Worm (Caenorhabditis elegans): ENCODE data around the gene cwp-2.

- TF ChIP-seq dmd-4 (tag; optimal IDR thresholded peaks at IDR 0.05) (no peak), unc-62 (GFP tag; optimal IDR thresholded peaks at IDR 0.05) (no peak), elt-3 (tag; optimal IDR thresholded peaks at IDR 0.05) (no peak), ZK546.5 (tag; optimal IDR thresholded peaks at IDR 0.05) (no peak), skn-1 (tag; optimal IDR thresholded peaks at IDR 0.05) (no peak), unc-55 (GFP tag; optimal IDR thresholded peaks at IDR 0.05) (no peak), mbf-1 (tag; optimal IDR thresholded peaks at IDR 0.05) (no peak), lsy-2 (tag; optimal IDR thresholded peaks at IDR 0.05) (no peak), nhr-12 (tag; optimal IDR thresholded peaks at IDR 0.05) (no peak)
Measured at ce11 chrV:4842544-4842943, at the start of gene cwp-2, which contains the start of gene cwp-3.
